Fruit fly (Drosophila melanogaster) whole organism, embryonic: ENCODE data around the gene Ugt35E2.

Source experiments
- BEAF-32 ChIP-seq: fragments of 200-800 bp; sonication (Bioruptor generic); optimal IDR thresholded peaks from 3 replicates; lab custom pipeline; 2017; ENCODE audit warnings: missing biosample characterization, missing genetic modification characterization, mild to moderate bottlenecking, moderate library complexity, missing genetic modification reagents
- CG10274 ChIP-seq: fragments of 200-800 bp; sonication (Bioruptor generic); optimal IDR thresholded peaks from 3 replicates; lab custom pipeline; 2017; ENCODE audit warnings: missing biosample characterization, mild to moderate bottlenecking, missing genetic modification characterization
- CG11560 ChIP-seq: fragments of 200-800 bp; sonication (Bioruptor generic); IDR thresholded peaks from 3 replicates; pipeline ENCODE4 v1.3.6; 2022; ENCODE audit warnings: missing biosample characterization, missing genetic modification characterization
- CG12155 ChIP-seq: fragments of 200-800 bp; sonication (Bioruptor generic); optimal IDR thresholded peaks from 3 replicates; lab custom pipeline; 2016; ENCODE audit warnings: missing biosample characterization, missing genetic modification characterization
- CG13296 ChIP-seq: fragments of 200-800 bp; sonication (Bioruptor generic); optimal IDR thresholded peaks from 3 replicates; lab custom pipeline; 2018; ENCODE audit warnings: missing biosample characterization, mild to moderate bottlenecking, missing genetic modification characterization
- CG13775 ChIP-seq: fragments of 200-800 bp; sonication (Bioruptor generic); optimal IDR thresholded peaks from 3 replicates; lab custom pipeline; 2017; ENCODE audit warnings: missing biosample characterization, mild to moderate bottlenecking, missing genetic modification characterization
- CG13894 ChIP-seq: fragments of 200-800 bp; sonication (Bioruptor generic); optimal IDR thresholded peaks from 3 replicates; lab custom pipeline; 2018; ENCODE audit warnings: missing biosample characterization, mild to moderate bottlenecking, missing genetic modification characterization, moderate library complexity
- CG14860 ChIP-seq: fragments of 200-800 bp; sonication (Bioruptor generic); IDR thresholded peaks from 3 replicates; pipeline ENCODE4 v1.3.6; 2022; ENCODE audit warnings: missing biosample characterization, missing genetic modification characterization; ENCODE audit not compliant: partially characterized antibody
- CG15514 ChIP-seq: fragments of 200-800 bp; sonication (Bioruptor generic); optimal IDR thresholded peaks from 3 replicates; lab custom pipeline; 2017; ENCODE audit warnings: missing biosample characterization, missing genetic modification characterization, mild to moderate bottlenecking, moderate library complexity, missing genetic modification reagents
- CG16813 ChIP-seq: fragments of 200-800 bp; sonication (Bioruptor generic); IDR thresholded peaks from 3 replicates; pipeline ENCODE4 v1.3.6; 2022; ENCODE audit warnings: missing biosample characterization, missing genetic modification characterization; ENCODE audit not compliant: partially characterized antibody
- CG2202 ChIP-seq: fragments of 200-800 bp; sonication (Bioruptor generic); optimal IDR thresholded peaks from 2 replicates; lab custom pipeline; 2018; ENCODE audit warnings: missing biosample characterization, mild to moderate bottlenecking, missing genetic modification characterization
- CG30403 ChIP-seq: fragments of 200-800 bp; sonication (Bioruptor generic); optimal IDR thresholded peaks from 3 replicates; lab custom pipeline; 2016; ENCODE audit warnings: missing biosample characterization, missing genetic modification characterization
- CG3065 ChIP-seq: fragments of 200-800 bp; sonication (Bioruptor generic); optimal IDR thresholded peaks from 2 replicates; lab custom pipeline; 2016; ENCODE audit warnings: missing biosample characterization, missing genetic modification characterization
- CG31365 ChIP-seq: fragments of 200-800 bp; sonication (Bioruptor generic); optimal IDR thresholded peaks from 2 replicates; lab custom pipeline; 2018; ENCODE audit warnings: missing biosample characterization, mild to moderate bottlenecking, missing genetic modification characterization
- CG31441 ChIP-seq: fragments of 200-800 bp; sonication (Bioruptor generic); IDR thresholded peaks from 2 replicates; pipeline ENCODE4 v1.3.6; 2022; ENCODE audit warnings: missing biosample characterization, missing genetic modification characterization
- CG32767 ChIP-seq: fragments of 200-800 bp; sonication (Bioruptor generic); IDR thresholded peaks from 2 replicates; pipeline ENCODE4 v1.3.6; 2022; ENCODE audit warnings: missing biosample characterization, missing genetic modification characterization
- CG4360 ChIP-seq: fragments of 200-800 bp; sonication (Bioruptor generic); IDR thresholded peaks from 2 replicates; pipeline ENCODE4 v1.3.6; 2022; ENCODE audit warnings: missing biosample characterization, missing genetic modification characterization
- CG6272 ChIP-seq: fragments of 200-800 bp; sonication (Bioruptor generic); IDR thresholded peaks from 2 replicates; pipeline ENCODE4 v1.3.6; 2022; ENCODE audit warnings: missing biosample characterization, missing genetic modification characterization
- CG6813 ChIP-seq: fragments of 200-800 bp; sonication (Bioruptor generic); optimal IDR thresholded peaks from 2 replicates; lab custom pipeline; 2017; ENCODE audit warnings: missing biosample characterization, missing genetic modification characterization, mild to moderate bottlenecking, moderate library complexity, missing genetic modification reagents
- CG8359 ChIP-seq: fragments of 200-800 bp; sonication (Bioruptor generic); optimal IDR thresholded peaks from 2 replicates; lab custom pipeline; 2017; ENCODE audit warnings: missing biosample characterization, mild to moderate bottlenecking, missing genetic modification characterization, borderline replicate concordance
- CG8924 ChIP-seq: fragments of 200-800 bp; optimal IDR thresholded peaks from 3 replicates; lab custom pipeline; 2019; ENCODE audit warnings: missing biosample characterization, mild to moderate bottlenecking, missing genetic modification characterization, moderate library complexity
- D ChIP-seq, 2 experiments: fragments of 200-800 bp in 1 of 2; fragments of >200 bp in 1 of 2; sonication (Bioruptor generic) in 1 of 2; optimal IDR thresholded peaks; 2 replicates in 1 of 2; 3 replicates in 1 of 2; lab custom pipeline; 2017; ENCODE audit warnings: mild to moderate bottlenecking in 1 of 2, missing biosample characterization in 1 of 2, missing genetic modification characterization in 1 of 2, missing genetic modification reagents in 1 of 2
- Ets65A ChIP-seq: fragments of 200-800 bp; sonication (Bioruptor generic); peaks from one replicate; lab custom pipeline; 2016; ENCODE audit warnings: missing biosample characterization, missing genetic modification characterization
- Ets97D ChIP-seq: fragments of 200-800 bp; sonication (Bioruptor generic); optimal IDR thresholded peaks from 3 replicates; lab custom pipeline; 2016; ENCODE audit warnings: missing biosample characterization, missing genetic modification characterization
- Fer1 ChIP-seq: fragments of 200-800 bp; sonication (Bioruptor generic); optimal IDR thresholded peaks from 2 replicates; lab custom pipeline; 2017; ENCODE audit warnings: missing biosample characterization, mild to moderate bottlenecking, missing genetic modification characterization
- HHEX ChIP-seq: fragments of 200-800 bp; sonication (Bioruptor generic); optimal IDR thresholded peaks from 3 replicates; lab custom pipeline; 2017; ENCODE audit warnings: missing biosample characterization, mild to moderate bottlenecking, missing genetic modification characterization, missing genetic modification reagents
- HLHmδ ChIP-seq: fragments of 200-800 bp; sonication (Bioruptor generic); optimal IDR thresholded peaks from 2 replicates; lab custom pipeline; 2018; ENCODE audit warnings: missing biosample characterization, mild to moderate bottlenecking, missing genetic modification characterization, moderate library complexity
- Max ChIP-seq: fragments of 200-800 bp; sonication (Bioruptor generic); optimal IDR thresholded peaks from 2 replicates; lab custom pipeline; 2016; ENCODE audit warnings: missing biosample characterization, mild to moderate bottlenecking, missing genetic modification characterization
- NC2α ChIP-seq: fragments of 200-800 bp; sonication (Bioruptor generic); optimal IDR thresholded peaks from 2 replicates; lab custom pipeline; 2016; ENCODE audit warnings: missing biosample characterization, missing genetic modification characterization
- Nf-YA ChIP-seq: fragments of 200-800 bp; sonication (Bioruptor generic); IDR thresholded peaks from 2 replicates; pipeline ENCODE4 v1.3.6; 2022; ENCODE audit warnings: missing biosample characterization, missing genetic modification characterization
- Pdp1 ChIP-seq, 2 experiments: fragments of 200-800 bp; sonication (Bioruptor generic); optimal IDR thresholded peaks; 3 replicates each; lab custom pipeline; 2016; ENCODE audit warnings: missing biosample characterization in 2 of 2, missing genetic modification characterization in 2 of 2, mild to moderate bottlenecking in 1 of 2, moderate library complexity in 1 of 2
- Tbp ChIP-seq: fragments of >200 bp; optimal IDR thresholded peaks from 2 replicates; lab custom pipeline; 2018; ENCODE audit warnings: missing biosample characterization, missing genetic modification characterization
- aop ChIP-seq: fragments of 200-800 bp; sonication (Bioruptor generic); IDR thresholded peaks from 2 replicates; pipeline ENCODE4 v1.3.6; 2022; ENCODE audit warnings: missing biosample characterization, missing genetic modification characterization
- crp ChIP-seq, 2 experiments: fragments of 200-800 bp; sonication (Bioruptor generic); optimal IDR thresholded peaks; 2 replicates in 1 of 2; 3 replicates in 1 of 2; lab custom pipeline; 2017; ENCODE audit warnings: missing biosample characterization in 2 of 2, missing genetic modification characterization in 2 of 2, mild to moderate bottlenecking in 1 of 2, moderate library complexity in 1 of 2
- cwo ChIP-seq: fragments of 200-800 bp; sonication (Bioruptor generic); optimal IDR thresholded peaks from 3 replicates; lab custom pipeline; 2017; ENCODE audit warnings: missing biosample characterization, missing genetic modification characterization, mild to moderate bottlenecking, moderate library complexity, missing genetic modification reagents
- fru ChIP-seq: fragments of >200 bp; optimal IDR thresholded peaks from 2 replicates; lab custom pipeline; 2017
- gfzf ChIP-seq: fragments of 200-800 bp; sonication (Bioruptor generic); optimal IDR thresholded peaks from 2 replicates; lab custom pipeline; 2016; ENCODE audit warnings: missing biosample characterization, mild to moderate bottlenecking, missing genetic modification characterization, moderate library complexity
- lbe ChIP-seq: fragments of 200-800 bp; sonication (Bioruptor generic); optimal IDR thresholded peaks from 2 replicates; lab custom pipeline; 2016; ENCODE audit warnings: missing biosample characterization, mild to moderate bottlenecking, missing genetic modification characterization
- lola ChIP-seq, 3 experiments: fragments of >200 bp in 2 of 3; fragments of 200-800 bp in 1 of 3; sonication (Bioruptor generic) in 1 of 3; optimal IDR thresholded peaks; 2 replicates each; lab custom pipeline; 2017 to 2019; ENCODE audit warnings: missing biosample characterization in 3 of 3, missing genetic modification characterization in 3 of 3, mild to moderate bottlenecking in 1 of 3, moderate library complexity in 1 of 3
- nmo ChIP-seq: fragments of 200-800 bp; sonication (Bioruptor generic); optimal IDR thresholded peaks from 2 replicates; lab custom pipeline; 2018; ENCODE audit warnings: missing biosample characterization, mild to moderate bottlenecking, missing genetic modification characterization, moderate library complexity
- oc ChIP-seq: fragments of 200-800 bp; sonication (Bioruptor generic); optimal IDR thresholded peaks from 2 replicates; lab custom pipeline; 2018; ENCODE audit warnings: missing biosample characterization, mild to moderate bottlenecking, missing genetic modification characterization, moderate library complexity
- peb ChIP-seq: fragments of 200-800 bp; sonication (Bioruptor generic); IDR thresholded peaks from 2 replicates; pipeline ENCODE4 v1.3.6; 2022; ENCODE audit warnings: missing biosample characterization, missing genetic modification characterization
- prd ChIP-seq, 3 experiments: fragments of >200 bp in 2 of 3; fragments of 200-800 bp in 1 of 3; sonication (Bioruptor generic) in 1 of 3; optimal IDR thresholded peaks in 2 of 3; IDR thresholded peaks in 1 of 3; 2 replicates in 2 of 3; 3 replicates in 1 of 3; pipeline versions ENCODE4 v1.3.6 to Lab custom; 2017 to 2022; ENCODE audit warnings: missing biosample characterization in 1 of 3, missing genetic modification characterization in 1 of 3
- pum ChIP-seq: fragments of 200-800 bp; sonication (Bioruptor generic); optimal IDR thresholded peaks from 2 replicates; lab custom pipeline; 2016; ENCODE audit warnings: missing biosample characterization, missing genetic modification characterization
- sima ChIP-seq: fragments of 200-800 bp; sonication (Bioruptor generic); optimal IDR thresholded peaks from 2 replicates; lab custom pipeline; 2016; ENCODE audit warnings: missing biosample characterization, missing genetic modification characterization
- trem ChIP-seq: fragments of 200-800 bp; optimal IDR thresholded peaks from 3 replicates; lab custom pipeline; 2019; ENCODE audit warnings: missing biosample characterization, mild to moderate bottlenecking, missing genetic modification characterization, moderate library complexity
- wdn ChIP-seq: fragments of 200-800 bp; sonication (Bioruptor generic); IDR thresholded peaks from 2 replicates; pipeline ENCODE4 v1.3.6; 2022; ENCODE audit warnings: missing biosample characterization, missing genetic modification characterization

Gene Ugt35E2

dm6 chr3R:11211291-11212061 lies 43.7 kb upstream of the Ugt35E2 start (continued):
- TF ChIP-seq CG2202 (tag; lab: Kevin White, UChicago): no peak
- TF ChIP-seq CG6813 (GFP tag; lab: Kevin White, UChicago): no peak
- TF ChIP-seq CG14860: no peak
- peak; percentile 57 for TF ChIP-seq wdn (GFP tag; lab: Robert Waterston, UW)
- TF ChIP-seq HHEX (GFP tag; lab: Kevin White, UChicago): peak; percentile 60
- TF ChIP-seq Max (GFP tag; lab: Kevin White, UChicago): peak; percentile 73
- peak; percentile 45 for TF ChIP-seq lbe (GFP tag; lab: Kevin White, UChicago)
- no peak for TF ChIP-seq prd (optimal IDR thresholded peaks at IDR 0.05; lab: Kevin White, UChicago)
- TF ChIP-seq prd (GFP tag; IDR thresholded peaks at IDR 0.05; lab: Robert Waterston, UW): peak; percentile 87
- peak; percentile 65 for TF ChIP-seq CG13296
- no peak for TF ChIP-seq D (optimal IDR thresholded peaks at IDR 0.05; lab: Kevin White, UChicago)
- peak; percentile 25 for TF ChIP-seq D (GFP tag; optimal IDR thresholded peaks at IDR 0.05; lab: Kevin White, UChicago)
- peak; percentile 5 for TF ChIP-seq BEAF-32 (GFP tag; lab: Kevin White, UChicago)
- no peak for TF ChIP-seq CG8359 (GFP tag; lab: Kevin White, UChicago)
- peak; percentile 63 for TF ChIP-seq CG15514 (GFP tag; lab: Kevin White, UChicago)
- no peak for TF ChIP-seq oc (tag; lab: Kevin White, UChicago)
- peak; percentile 63 for TF ChIP-seq nmo (GFP tag; lab: Kevin White, UChicago)
- TF ChIP-seq CG4360 (GFP tag; lab: Robert Waterston, UW): peak; percentile 73
- peak; percentile 89 for TF ChIP-seq CG12155 (GFP tag; lab: Kevin White, UChicago)
- TF ChIP-seq cwo (GFP tag; lab: Kevin White, UChicago): peak; percentile 96
- TF ChIP-seq NC2α: peak; percentile 37
- peak in 1 of 3 experiments; percentile 49 for TF ChIP-seq lola (GFP tag; optimal IDR thresholded peaks at IDR 0.05; lab: Kevin White, UChicago)
- TF ChIP-seq peb (GFP tag; lab: Robert Waterston, UW): peak; percentile 45; the same call in 1 of the 2 replicates
- peak; percentile 30 for TF ChIP-seq Ets97D
- TF ChIP-seq CG16813 (GFP tag; lab: Robert Waterston, UW): no peak
- peak; percentile 53 for TF ChIP-seq CG13775 (GFP tag; lab: Kevin White, UChicago)
- peak; percentile 53 for TF ChIP-seq CG32767 (GFP tag; lab: Robert Waterston, UW)
- peak; percentile 33 for TF ChIP-seq CG10274 (GFP tag; lab: Kevin White, UChicago)
- TF ChIP-seq CG31365 (tag; lab: Kevin White, UChicago): no peak
- peak; percentile 62 for TF ChIP-seq CG31441 (GFP tag; lab: Robert Waterston, UW)
- no peak for TF ChIP-seq aop (GFP tag; lab: Robert Waterston, UW)
- peak; percentile 56 for TF ChIP-seq Nf-YA (GFP tag; lab: Robert Waterston, UW)
- peak; percentile 94 for TF ChIP-seq CG13894 (tag; lab: Kevin White, UChicago)
- TF ChIP-seq Tbp (GFP tag; lab: Kevin White, UChicago): no peak
- TF ChIP-seq trem (tag; lab: Kevin White, UChicago): peak; percentile 39
- TF ChIP-seq CG6272 (GFP tag; lab: Robert Waterston, UW): peak; percentile 54; the same call in 1 of the 2 replicates
- peak; percentile 88 for TF ChIP-seq CG30403
- no peak for TF ChIP-seq HLHmδ (GFP tag; lab: Kevin White, UChicago)
- peak; percentile 74 to 81 for TF ChIP-seq Pdp1 (GFP tag; optimal IDR thresholded peaks at IDR 0.05; lab: Kevin White, UChicago)
- peak; percentile 63 for TF ChIP-seq Fer1 (GFP tag; lab: Kevin White, UChicago)
- TF ChIP-seq pum (GFP tag; lab: Kevin White, UChicago): peak; percentile 67
- TF ChIP-seq Ets65A (GFP tag; lab: Kevin White, UChicago): peak; percentile 98
- TF ChIP-seq fru (lab: Kevin White, UChicago): no peak
- TF ChIP-seq CG8924 (tag; lab: Kevin White, UChicago): peak; percentile 46
- TF ChIP-seq gfzf: no peak
- no peak for TF ChIP-seq crp (GFP tag; optimal IDR thresholded peaks at IDR 0.05; lab: Kevin White, UChicago)
- no peak for TF ChIP-seq CG11560 (tag; lab: Robert Waterston, UW)
- no peak for TF ChIP-seq sima
- peak; percentile 55 for TF ChIP-seq CG3065
